Fruit fly (Drosophila melanogaster): ENCODE measurements around the gene CG14362.

Gene CG14362

dm6 chr3R:13845250-13845699, 10.0 kb downstream of the CG14362 start:
- no peak for TF ChIP-seq Vsx2 (GFP tag; optimal IDR thresholded peaks at IDR 0.05; ENCODE audit: partially characterized antibody)
- TF ChIP-seq Sp1 (GFP tag; optimal IDR thresholded peaks at IDR 0.05): peak; percentile 77
- TF ChIP-seq dl (GFP tag; optimal IDR thresholded peaks at IDR 0.05; ENCODE audit: insufficient read depth in 1 of 2, partially characterized antibody in 2 of 2): no peak
- TF ChIP-seq Mio (GFP tag; optimal IDR thresholded peaks at IDR 0.05): no peak
- no peak for TF ChIP-seq CG9705 (GFP tag; optimal IDR thresholded peaks at IDR 0.05)
- TF ChIP-seq br (GFP tag; optimal IDR thresholded peaks at IDR 0.05): peak; percentile 31
- no peak for TF ChIP-seq CrebA (GFP tag; optimal IDR thresholded peaks at IDR 0.05; ENCODE audit: borderline replicate concordance)
- no peak for TF ChIP-seq jim (GFP tag; optimal IDR thresholded peaks at IDR 0.05)
- TF ChIP-seq fru (GFP tag; optimal IDR thresholded peaks at IDR 0.05): peak; percentile 12
- peak; percentile 62 for TF ChIP-seq OdsH (GFP tag; optimal IDR thresholded peaks at IDR 0.05)
- peak in 1 of 2 experiments; percentile 69 for TF ChIP-seq foxo (GFP tag; optimal IDR thresholded peaks at IDR 0.05)
- peak; percentile 60 for TF ChIP-seq HLH106 (tag; optimal IDR thresholded peaks at IDR 0.05)
- no peak for TF ChIP-seq pan (optimal IDR thresholded peaks at IDR 0.05)
- peak; percentile 64 for TF ChIP-seq rgr (GFP tag; optimal IDR thresholded peaks at IDR 0.05)
- no peak for TF ChIP-seq tai (GFP tag; optimal IDR thresholded peaks at IDR 0.05)
- TF ChIP-seq psq (GFP tag; optimal IDR thresholded peaks at IDR 0.05): peak; percentile 58
- TF ChIP-seq ey (GFP tag; optimal IDR thresholded peaks at IDR 0.05): peak; percentile 20
- TF ChIP-seq GATAd (GFP tag; optimal IDR thresholded peaks at IDR 0.05): no peak
- TF ChIP-seq sv (GFP tag; optimal IDR thresholded peaks at IDR 0.05): no peak
- peak; percentile 32 for TF ChIP-seq Hnf4 (GFP tag; optimal IDR thresholded peaks at IDR 0.05)
- no peak for TF ChIP-seq Rel (GFP tag; optimal IDR thresholded peaks at IDR 0.05)
- no peak for TF ChIP-seq Rel (tag; optimal IDR thresholded peaks at IDR 0.05)
- peak; percentile 52 for TF ChIP-seq brk (GFP tag; optimal IDR thresholded peaks at IDR 0.05)
- TF ChIP-seq lola (GFP tag; optimal IDR thresholded peaks at IDR 0.05): no peak
- peak; percentile 37 for TF ChIP-seq sage (GFP tag; optimal IDR thresholded peaks at IDR 0.05)
- no peak for TF ChIP-seq Abd-B (GFP tag; optimal IDR thresholded peaks at IDR 0.05)
- no peak for TF ChIP-seq CG32264 (GFP tag; optimal IDR thresholded peaks at IDR 0.05)
- TF ChIP-seq woc (GFP tag; optimal IDR thresholded peaks at IDR 0.05): no peak
- no peak for TF ChIP-seq Myc (optimal IDR thresholded peaks at IDR 0.05)
- TF ChIP-seq N (GFP tag; optimal IDR thresholded peaks at IDR 0.05): no peak
- TF ChIP-seq Hr78 (GFP tag; optimal IDR thresholded peaks at IDR 0.05): no peak
- no peak for TF ChIP-seq dsf (GFP tag; optimal IDR thresholded peaks at IDR 0.05; ENCODE audit: borderline replicate concordance)
- no peak for TF ChIP-seq Dif (GFP tag; optimal IDR thresholded peaks at IDR 0.05; ENCODE audit: partially characterized antibody)
- no peak for TF ChIP-seq usp (GFP tag; optimal IDR thresholded peaks at IDR 0.05)
- no peak for TF ChIP-seq Hr83 (GFP tag; optimal IDR thresholded peaks at IDR 0.05; ENCODE audit: poor library complexity, severe bottlenecking)
- TF ChIP-seq Dfd (GFP tag; optimal IDR thresholded peaks at IDR 0.05): no peak
- TF ChIP-seq Jra (GFP tag; optimal IDR thresholded peaks at IDR 0.05): no peak
- peak; percentile 4 for TF ChIP-seq dmrt93B (GFP tag; optimal IDR thresholded peaks at IDR 0.05)
- TF ChIP-seq h (GFP tag; optimal IDR thresholded peaks at IDR 0.05): peak; percentile 51

DNA sequence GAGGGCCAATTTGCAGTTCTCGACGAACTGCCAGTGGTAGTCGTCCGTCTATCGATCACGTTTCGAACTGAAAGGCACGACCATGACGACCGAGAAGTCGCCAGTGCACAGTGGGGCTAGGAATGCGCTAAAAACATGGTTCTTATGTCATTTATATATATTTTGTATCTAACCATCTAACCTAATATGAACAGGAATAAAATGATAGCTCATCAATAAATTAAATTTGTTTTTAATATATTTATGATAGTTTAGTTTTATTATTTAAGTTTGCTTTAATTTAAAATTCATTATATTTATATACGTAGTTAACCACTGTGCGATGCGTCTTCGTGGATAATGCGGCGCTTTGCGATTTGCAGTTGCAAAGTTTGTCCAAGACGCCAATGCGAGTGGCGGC, 11.6 kb downstream of the CG14362 start:
- TF ChIP-seq Hnf4 (GFP tag; optimal IDR thresholded peaks at IDR 0.05) (peak; percentile 18), foxo (GFP tag; optimal IDR thresholded peaks at IDR 0.05) (peak in 1 of 2 experiments; percentile 48), h (GFP tag; optimal IDR thresholded peaks at IDR 0.05) (peak; percentile 59), woc (GFP tag; optimal IDR thresholded peaks at IDR 0.05) (peak; percentile 13), usp (GFP tag; optimal IDR thresholded peaks at IDR 0.05) (no peak), dsf (GFP tag; optimal IDR thresholded peaks at IDR 0.05; ENCODE audit: borderline replicate concordance) (no peak), N (GFP tag; optimal IDR thresholded peaks at IDR 0.05) (no peak), Abd-B (GFP tag; optimal IDR thresholded peaks at IDR 0.05) (no peak), dmrt93B (GFP tag; optimal IDR thresholded peaks at IDR 0.05) (peak; percentile 12), CG9705 (GFP tag; optimal IDR thresholded peaks at IDR 0.05) (no peak), Jra (GFP tag; optimal IDR thresholded peaks at IDR 0.05) (no peak), GATAd (GFP tag; optimal IDR thresholded peaks at IDR 0.05) (no peak), Hr78 (GFP tag; optimal IDR thresholded peaks at IDR 0.05) (no peak), jim (GFP tag; optimal IDR thresholded peaks at IDR 0.05) (no peak), psq (GFP tag; optimal IDR thresholded peaks at IDR 0.05) (peak; percentile 34), Hr83 (GFP tag; optimal IDR thresholded peaks at IDR 0.05; ENCODE audit: poor library complexity, severe bottlenecking) (no peak), HLH106 (tag; optimal IDR thresholded peaks at IDR 0.05) (peak; percentile 12), brk (GFP tag; optimal IDR thresholded peaks at IDR 0.05) (peak; percentile 47), Sp1 (GFP tag; optimal IDR thresholded peaks at IDR 0.05) (peak; percentile 23), Mio (GFP tag; optimal IDR thresholded peaks at IDR 0.05) (no peak), CG32264 (GFP tag; optimal IDR thresholded peaks at IDR 0.05) (no peak), dl (GFP tag; optimal IDR thresholded peaks at IDR 0.05; ENCODE audit: insufficient read depth in 1 of 2, partially characterized antibody in 2 of 2) (no peak), rgr (GFP tag; optimal IDR thresholded peaks at IDR 0.05) (peak; percentile 53), CrebA (GFP tag; optimal IDR thresholded peaks at IDR 0.05; ENCODE audit: borderline replicate concordance) (no peak), br (GFP tag; optimal IDR thresholded peaks at IDR 0.05) (no peak), sv (GFP tag; optimal IDR thresholded peaks at IDR 0.05) (no peak), Vsx2 (GFP tag; optimal IDR thresholded peaks at IDR 0.05; ENCODE audit: partially characterized antibody) (no peak), Rel (GFP tag; optimal IDR thresholded peaks at IDR 0.05) (no peak), Rel (tag; optimal IDR thresholded peaks at IDR 0.05) (no peak), lola (GFP tag; optimal IDR thresholded peaks at IDR 0.05) (no peak), fru (GFP tag; optimal IDR thresholded peaks at IDR 0.05) (peak; percentile 27), tai (GFP tag; optimal IDR thresholded peaks at IDR 0.05) (no peak), pan (optimal IDR thresholded peaks at IDR 0.05) (no peak), sage (GFP tag; optimal IDR thresholded peaks at IDR 0.05) (peak; percentile 2), Dfd (GFP tag; optimal IDR thresholded peaks at IDR 0.05) (no peak), Dif (GFP tag; optimal IDR thresholded peaks at IDR 0.05; ENCODE audit: partially characterized antibody) (no peak), Myc (optimal IDR thresholded peaks at IDR 0.05) (no peak), OdsH (GFP tag; optimal IDR thresholded peaks at IDR 0.05) (peak; percentile 51), ey (GFP tag; optimal IDR thresholded peaks at IDR 0.05) (peak; percentile 11)
